Worm (Caenorhabditis elegans) whole organism, mixed stage, embryonic: Measurements from ENCODE around the gene sek-5.

Experiments
- blmp-1 ChIP-seq: fragments of 150-350 bp; optimal IDR thresholded peaks from 2 replicates; lab custom pipeline; 2014; ENCODE audit warnings: missing biosample characterization, missing genetic modification characterization
- nhr-12 ChIP-seq: fragments of 150-350 bp; optimal IDR thresholded peaks from 2 replicates; lab custom pipeline; 2014; ENCODE audit warnings: missing biosample characterization, missing genetic modification characterization
- nhr-237 ChIP-seq: fragments of 150-350 bp; optimal IDR thresholded peaks from 2 replicates; lab custom pipeline; 2014; ENCODE audit warnings: missing biosample characterization, missing genetic modification characterization
- snpc-4 ChIP-seq: fragments of 150-350 bp; optimal IDR thresholded peaks from 2 replicates; lab custom pipeline; 2014; ENCODE audit warnings: missing biosample characterization, missing genetic modification characterization

- no peak for TF ChIP-seq snpc-4 (tag; lab: Kevin White, UChicago)
- no peak for TF ChIP-seq nhr-12 (tag; lab: Kevin White, UChicago)
- no peak for TF ChIP-seq blmp-1 (tag; lab: Kevin White, UChicago)
- TF ChIP-seq nhr-237 (tag; lab: Kevin White, UChicago) = no peak
These were observed 36.1 kb downstream of the sek-5 start, which contains the start of gene pks-1 for ce11 chrX:5413510-5413909.
